Fruit fly (Drosophila melanogaster): ENCODE results near the gene Rop.

Rop gene

dm6 chr3L:4108072-4108843 lies 30.5 kb downstream of the Rop start, which contains the start of gene Ack (continued):
- TF ChIP-seq fd64A (GFP tag; optimal IDR thresholded peaks at IDR 0.05) (no peak), her (GFP tag; optimal IDR thresholded peaks at IDR 0.05) (no peak), Nf-YB (GFP tag; optimal IDR thresholded peaks at IDR 0.05) (peak; percentile 0), odd (GFP tag; optimal IDR thresholded peaks at IDR 0.05) (peak; percentile 45), CG7963 (GFP tag; IDR thresholded peaks at IDR 0.05; ENCODE audit: partially characterized antibody) (peak; percentile 58), phol (tag; optimal IDR thresholded peaks at IDR 0.05) (no peak), NFAT (GFP tag; IDR thresholded peaks at IDR 0.05) (no peak), BtbVII (GFP tag; optimal IDR thresholded peaks at IDR 0.05) (no peak), az2 (GFP tag; optimal IDR thresholded peaks at IDR 0.05) (no peak), CG14965 (GFP tag; optimal IDR thresholded peaks at IDR 0.05; ENCODE audit: borderline replicate concordance) (no peak), CG11560 (tag; IDR thresholded peaks at IDR 0.05) (peak; percentile 95), CG17359 (tag; optimal IDR thresholded peaks at IDR 0.05) (no peak), Ptx1 (GFP tag; IDR thresholded peaks at IDR 0.05) (no peak), onecut (GFP tag; IDR thresholded peaks at IDR 0.05) (no peak), crp (GFP tag; optimal IDR thresholded peaks at IDR 0.05) (peak; percentile 10 to 89), CG1602 (GFP tag; optimal IDR thresholded peaks at IDR 0.05) (no peak), ase (GFP tag; IDR thresholded peaks at IDR 0.05) (no peak), ssp (GFP tag; IDR thresholded peaks at IDR 0.05) (no peak), Mad (GFP tag; optimal IDR thresholded peaks at IDR 0.05) (no peak), Dref (GFP tag; IDR thresholded peaks at IDR 0.05) (peak; percentile 78), Ada2b (GFP tag; IDR thresholded peaks at IDR 0.05) (no peak), CG17829 (tag; optimal IDR thresholded peaks at IDR 0.05) (peak; percentile 5), CG7786 (GFP tag; optimal IDR thresholded peaks at IDR 0.05) (no peak), CHES-1-like (GFP tag; optimal IDR thresholded peaks at IDR 0.05) (peak; percentile 44), Hmx (GFP tag; optimal IDR thresholded peaks at IDR 0.05) (no peak), slou (GFP tag; optimal IDR thresholded peaks at IDR 0.05) (no peak), ATbp (GFP tag; optimal IDR thresholded peaks at IDR 0.05) (no peak), CG5953 (GFP tag; IDR thresholded peaks at IDR 0.05) (no peak), CG14710 (tag; optimal IDR thresholded peaks at IDR 0.05) (peak; percentile 80), HmgD (GFP tag; optimal IDR thresholded peaks at IDR 0.05) (no peak), Opbp (GFP tag; IDR thresholded peaks at IDR 0.05; ENCODE audit: partially characterized antibody) (peak; percentile 82), CG1233 (GFP tag; optimal IDR thresholded peaks at IDR 0.05) (no peak), tgo (GFP tag; IDR thresholded peaks at IDR 0.05) (no peak), Dad (GFP tag; optimal IDR thresholded peaks at IDR 0.05) (no peak), CG10209 (GFP tag; optimal IDR thresholded peaks at IDR 0.05) (no peak), Sry-δ (GFP tag; optimal IDR thresholded peaks at IDR 0.05) (peak; percentile 85), Blimp-1 (GFP tag; optimal IDR thresholded peaks at IDR 0.05) (no peak), Gsc (GFP tag; IDR thresholded peaks at IDR 0.05) (no peak), tio (GFP tag; optimal IDR thresholded peaks at IDR 0.05) (no peak), CG15601 (tag; optimal IDR thresholded peaks at IDR 0.05) (no peak), CG1024 (GFP tag; IDR thresholded peaks at IDR 0.05) (no peak), Sox102F (GFP tag; optimal IDR thresholded peaks at IDR 0.05) (no peak), CG34376 (GFP tag; optimal IDR thresholded peaks at IDR 0.05) (peak; percentile 11), pnt (GFP tag; optimal IDR thresholded peaks at IDR 0.05) (no peak), dmrt11E (tag; optimal IDR thresholded peaks at IDR 0.05) (no peak), chn (GFP tag; optimal IDR thresholded peaks at IDR 0.05) (no peak), CG7928 (GFP tag; optimal IDR thresholded peaks at IDR 0.05) (no peak), PHDP (tag; optimal IDR thresholded peaks at IDR 0.05) (no peak), unc-4 (GFP tag; IDR thresholded peaks at IDR 0.05; ENCODE audit: partially characterized antibody) (peak; percentile 87), CG14014 (GFP tag; IDR thresholded peaks at IDR 0.05) (no peak)
